Worm (Caenorhabditis elegans) whole organism, late embryonic: ENCODE data around the gene Y94H6A.12.

ENCODE experiments used
- ama-1 ChIP-seq: fragments of 150-350 bp; optimal IDR thresholded peaks from 2 replicates; lab custom pipeline; 2014
- ceh-22 ChIP-seq: sonication (generic microtip); optimal IDR thresholded peaks from 2 replicates; lab custom pipeline; 2017; ENCODE audit warnings: missing biosample characterization, missing genetic modification characterization
- ceh-48 ChIP-seq: sonication (generic microtip); optimal IDR thresholded peaks from 2 replicates; lab custom pipeline; 2016; ENCODE audit warnings: missing genetic modification characterization, inconsistent platforms, missing compliant biosample characterization
- che-1 ChIP-seq: sonication (generic microtip); optimal IDR thresholded peaks from 2 replicates; lab custom pipeline; 2016; ENCODE audit warnings: mild to moderate bottlenecking, missing genetic modification characterization, missing compliant biosample characterization
- dve-1 ChIP-seq: sonication (generic microtip); optimal IDR thresholded peaks from 2 replicates; lab custom pipeline; 2017; ENCODE audit warnings: antibody characterized with exemption, mild to moderate bottlenecking, missing genetic modification characterization, missing compliant biosample characterization
- fax-1 ChIP-seq: sonication (generic microtip); optimal IDR thresholded peaks from 2 replicates; lab custom pipeline; 2016; ENCODE audit warnings: missing genotype, missing genetic modification characterization, missing compliant biosample characterization
- fkh-10 ChIP-seq: fragments of 150-350 bp; optimal IDR thresholded peaks from 2 replicates; lab custom pipeline; 2014; ENCODE audit warnings: missing biosample characterization, missing genetic modification reagents, missing genetic modification characterization
- madf-2 ChIP-seq: sonication (generic microtip); optimal IDR thresholded peaks from 2 replicates; lab custom pipeline; 2017; ENCODE audit warnings: missing genetic modification characterization, missing compliant biosample characterization
- pqm-1 ChIP-seq: sonication (generic microtip); optimal IDR thresholded peaks from 2 replicates; lab custom pipeline; 2016; ENCODE audit warnings: missing genetic modification characterization, missing compliant biosample characterization
- pros-1 ChIP-seq: fragments of 150-350 bp; optimal IDR thresholded peaks from 2 replicates; lab custom pipeline; 2014; ENCODE audit warnings: missing biosample characterization, missing genetic modification reagents, missing genetic modification characterization

- TF ChIP-seq fkh-10 (no peak), ama-1 (lab: Kevin White, UChicago) (no peak), madf-2 (tag; lab: Kevin White, UChicago) (no peak), fax-1 (tag; lab: Kevin White, UChicago) (no peak), pros-1 (tag; lab: Kevin White, UChicago) (no peak), pqm-1 (no peak), che-1 (tag; lab: Kevin White, UChicago) (no peak), ceh-22 (tag; lab: Kevin White, UChicago) (no peak), dve-1 (tag; lab: Kevin White, UChicago) (no peak), ceh-48 (tag; lab: Kevin White, UChicago) (no peak)
Measured at ce11 chrIV:2664901-2665201, 48.0 kb downstream of the Y94H6A.12 start.
